Worm (Caenorhabditis elegans): ENCODE measurements around the gene tsp-11.

The tsp-11 gene

ce11 chrX:9146953-9147352 is 16.0 kb upstream of the tsp-11 start:
- no peak for TF ChIP-seq skn-1 (tag; optimal IDR thresholded peaks at IDR 0.05)
- no peak for TF ChIP-seq ceh-16 (tag; optimal IDR thresholded peaks at IDR 0.05)
- no peak for TF ChIP-seq nhr-12 (tag; optimal IDR thresholded peaks at IDR 0.05)
- no peak for TF ChIP-seq egl-27 (tag; optimal IDR thresholded peaks at IDR 0.05)
- TF ChIP-seq nhr-43 (tag; optimal IDR thresholded peaks at IDR 0.05; ENCODE audit: poor library complexity, severe bottlenecking), result no peak
- TF ChIP-seq elt-1 (tag; optimal IDR thresholded peaks at IDR 0.05), result no peak
- TF ChIP-seq mml-1 (tag; optimal IDR thresholded peaks at IDR 0.05), result no peak
- TF ChIP-seq snpc-4 (tag; optimal IDR thresholded peaks at IDR 0.05), result no peak
- TF ChIP-seq fkh-10 (GFP tag; optimal IDR thresholded peaks at IDR 0.05), result no peak
- no peak for TF ChIP-seq lin-15B (tag; optimal IDR thresholded peaks at IDR 0.05)
- TF ChIP-seq eor-1 (tag; optimal IDR thresholded peaks at IDR 0.05), result no peak
- peak; percentile 64 for TF ChIP-seq nhr-23 (tag; optimal IDR thresholded peaks at IDR 0.05)
- TF ChIP-seq nhr-76 (tag; optimal IDR thresholded peaks at IDR 0.05), result no peak
- no peak for TF ChIP-seq nhr-28 (tag; optimal IDR thresholded peaks at IDR 0.05)
- TF ChIP-seq tbx-2 (tag; optimal IDR thresholded peaks at IDR 0.05), result no peak
- TF ChIP-seq unc-62 (GFP tag; optimal IDR thresholded peaks at IDR 0.05), result peak; percentile 44
- TF ChIP-seq nhr-77 (tag; optimal IDR thresholded peaks at IDR 0.05), result no peak
- no peak for TF ChIP-seq lin-39 (tag; optimal IDR thresholded peaks at IDR 0.05)
- TF ChIP-seq ztf-11 (tag; optimal IDR thresholded peaks at IDR 0.05), result no peak
- TF ChIP-seq aly-2 (tag; optimal IDR thresholded peaks at IDR 0.05), result no peak
- TF ChIP-seq ama-1 (optimal IDR thresholded peaks at IDR 0.05), result no peak
- no peak for TF ChIP-seq nhr-67 (tag; optimal IDR thresholded peaks at IDR 0.05)
- no peak for TF ChIP-seq ceh-28 (tag; optimal IDR thresholded peaks at IDR 0.05)
- peak in 2 of 3 experiments; percentile 35 to 78 for TF ChIP-seq elt-3 (tag; optimal IDR thresholded peaks at IDR 0.05)
- TF ChIP-seq elt-2 (tag; optimal IDR thresholded peaks at IDR 0.05), result no peak
- TF ChIP-seq pha-4 (tag; optimal IDR thresholded peaks at IDR 0.05), result no peak
- no peak for TF ChIP-seq nhr-237 (tag; optimal IDR thresholded peaks at IDR 0.05)
- no peak for TF ChIP-seq sea-2 (GFP tag; optimal IDR thresholded peaks at IDR 0.05)
- TF ChIP-seq jun-1 (tag; optimal IDR thresholded peaks at IDR 0.05), result peak; percentile 27
- no peak for TF ChIP-seq ZK546.5 (tag; optimal IDR thresholded peaks at IDR 0.05)
- TF ChIP-seq nhr-25 (tag; optimal IDR thresholded peaks at IDR 0.05), result peak; percentile 8
- TF ChIP-seq fkh-2 (tag; optimal IDR thresholded peaks at IDR 0.05), result no peak
- TF ChIP-seq hmg-11 (tag; optimal IDR thresholded peaks at IDR 0.05), result no peak
- TF ChIP-seq lsy-12 (tag; optimal IDR thresholded peaks at IDR 0.05), result no peak
- no peak for TF ChIP-seq nhr-11 (tag; optimal IDR thresholded peaks at IDR 0.05)
- TF ChIP-seq fos-1 (tag; optimal IDR thresholded peaks at IDR 0.05), result no peak
- no peak for TF ChIP-seq R02D3.7 (tag; optimal IDR thresholded peaks at IDR 0.05)
- no peak for TF ChIP-seq nfya-1 (tag; optimal IDR thresholded peaks at IDR 0.05; ENCODE audit: insufficient read depth)

ce11 chrX:9150269-9150744 is 12.7 kb upstream of the tsp-11 start, which contains the start of gene tmbi-4:
Gene tmbi-4 (plus strand): TSS chrX:9150694.
- TF ChIP-seq zag-1 (tag; optimal IDR thresholded peaks at IDR 0.05) (no peak), lin-39 (tag; optimal IDR thresholded peaks at IDR 0.05) (peak; percentile 48), nfya-1 (tag; optimal IDR thresholded peaks at IDR 0.05; ENCODE audit: insufficient read depth) (peak; percentile 67), ceh-82 (tag; optimal IDR thresholded peaks at IDR 0.05) (no peak), hmg-11 (tag; optimal IDR thresholded peaks at IDR 0.05) (peak; percentile 61), nhr-11 (tag; optimal IDR thresholded peaks at IDR 0.05) (no peak), R02D3.7 (tag; optimal IDR thresholded peaks at IDR 0.05) (no peak), ZK546.5 (tag; optimal IDR thresholded peaks at IDR 0.05) (no peak), nhr-76 (tag; optimal IDR thresholded peaks at IDR 0.05) (no peak), elt-1 (tag; optimal IDR thresholded peaks at IDR 0.05) (peak; percentile 29), mml-1 (tag; optimal IDR thresholded peaks at IDR 0.05) (no peak), nhr-12 (tag; optimal IDR thresholded peaks at IDR 0.05) (no peak), mdl-1 (tag; optimal IDR thresholded peaks at IDR 0.05) (no peak), ztf-4 (tag; optimal IDR thresholded peaks at IDR 0.05) (no peak), eor-1 (tag; optimal IDR thresholded peaks at IDR 0.05) (no peak), aly-2 (tag; optimal IDR thresholded peaks at IDR 0.05) (no peak), ceh-9 (tag; optimal IDR thresholded peaks at IDR 0.05) (no peak), fkh-2 (tag; optimal IDR thresholded peaks at IDR 0.05) (no peak), nhr-25 (tag; optimal IDR thresholded peaks at IDR 0.05) (peak; percentile 60), nhr-23 (tag; optimal IDR thresholded peaks at IDR 0.05) (peak; percentile 38), elt-3 (tag; optimal IDR thresholded peaks at IDR 0.05) (no peak), unc-39 (tag; optimal IDR thresholded peaks at IDR 0.05) (no peak), egl-5 (tag; optimal IDR thresholded peaks at IDR 0.05) (peak; percentile 72), unc-62 (GFP tag; optimal IDR thresholded peaks at IDR 0.05) (no peak), egl-27 (tag; optimal IDR thresholded peaks at IDR 0.05) (no peak), snpc-4 (tag; optimal IDR thresholded peaks at IDR 0.05) (peak; percentile 22), ztf-11 (tag; optimal IDR thresholded peaks at IDR 0.05) (no peak), daf-12 (tag; optimal IDR thresholded peaks at IDR 0.05) (no peak), nhr-237 (tag; optimal IDR thresholded peaks at IDR 0.05) (no peak), ama-1 (optimal IDR thresholded peaks at IDR 0.05) (no peak), lsy-12 (tag; optimal IDR thresholded peaks at IDR 0.05) (no peak), ceh-16 (tag; optimal IDR thresholded peaks at IDR 0.05) (no peak), tbx-2 (tag; optimal IDR thresholded peaks at IDR 0.05) (no peak), jun-1 (tag; optimal IDR thresholded peaks at IDR 0.05) (peak; percentile 34), pqm-1 (tag; optimal IDR thresholded peaks at IDR 0.05) (peak; percentile 38), nhr-43 (tag; optimal IDR thresholded peaks at IDR 0.05; ENCODE audit: poor library complexity, severe bottlenecking) (no peak), fos-1 (tag; optimal IDR thresholded peaks at IDR 0.05) (no peak), fkh-10 (GFP tag; optimal IDR thresholded peaks at IDR 0.05) (peak; percentile 50), nhr-67 (tag; optimal IDR thresholded peaks at IDR 0.05) (no peak), lin-15B (tag; optimal IDR thresholded peaks at IDR 0.05) (peak; percentile 55), pha-4 (tag; optimal IDR thresholded peaks at IDR 0.05) (peak; percentile 80), ceh-28 (tag; optimal IDR thresholded peaks at IDR 0.05) (peak; percentile 44), nhr-28 (tag; optimal IDR thresholded peaks at IDR 0.05) (no peak), elt-2 (tag; optimal IDR thresholded peaks at IDR 0.05) (no peak), sea-2 (GFP tag; optimal IDR thresholded peaks at IDR 0.05) (no peak)

Data from whole organism, L3 larva.